Worm (Caenorhabditis elegans) whole organism, late embryonic: Measurements from ENCODE around the gene ess-2.
A peak's percentile ranks its signal among the peaks of the same experiment; 100 is the strongest.

Experiments used
- C08G9.2 ChIP-seq: sonication (generic microtip); optimal IDR thresholded peaks from 2 replicates; lab custom pipeline; 2016; ENCODE audit warnings: mild to moderate bottlenecking, missing genetic modification characterization, moderate library complexity, missing compliant biosample characterization
- C38D4.7 ChIP-seq: fragments of 200-800 bp; sonication (Bioruptor generic); optimal IDR thresholded peaks from 2 replicates; lab custom pipeline; 2018; ENCODE audit warnings: mild to moderate bottlenecking, missing genetic modification characterization, moderate library complexity, missing compliant biosample characterization
- K02D7.2 ChIP-seq: sonication (generic microtip); optimal IDR thresholded peaks from 2 replicates; lab custom pipeline; 2017; ENCODE audit warnings: mild to moderate bottlenecking, missing genetic modification characterization, missing compliant biosample characterization
- ahr-1 ChIP-seq: sonication (generic microtip); optimal IDR thresholded peaks from 2 replicates; lab custom pipeline; 2016; ENCODE audit warnings: missing genetic modification characterization, missing compliant biosample characterization
- ceh-18 ChIP-seq: sonication (generic microtip); optimal IDR thresholded peaks from 2 replicates; lab custom pipeline; 2016; ENCODE audit warnings: missing genetic modification characterization, missing compliant biosample characterization
- ceh-22 ChIP-seq: sonication (generic microtip); optimal IDR thresholded peaks from 2 replicates; lab custom pipeline; 2017; ENCODE audit warnings: missing biosample characterization, missing genetic modification characterization
- ceh-30 ChIP-seq: fragments of 150-350 bp; optimal IDR thresholded peaks from 2 replicates; lab custom pipeline; 2014; ENCODE audit warnings: missing biosample characterization, missing genetic modification characterization
- ceh-45 ChIP-seq: fragments of 200-800 bp; sonication (Bioruptor generic); IDR thresholded peaks from 2 replicates; pipeline ENCODE4 v1.3.6; 2022; ENCODE audit warnings: missing genetic modification reagents, missing genetic modification characterization, missing compliant biosample characterization
- ceh-48 ChIP-seq: sonication (generic microtip); optimal IDR thresholded peaks from 2 replicates; lab custom pipeline; 2016; ENCODE audit warnings: missing genetic modification characterization, inconsistent platforms, missing compliant biosample characterization
- elt-2 ChIP-seq: sonication (generic microtip); optimal IDR thresholded peaks from 2 replicates; lab custom pipeline; 2016; ENCODE audit warnings: missing genetic modification reagents, missing genetic modification characterization, missing compliant biosample characterization
- ets-4 ChIP-seq: sonication (generic microtip); optimal IDR thresholded peaks from 2 replicates; lab custom pipeline; 2016; ENCODE audit warnings: missing genetic modification characterization, missing compliant biosample characterization
- fkh-10 ChIP-seq: fragments of 150-350 bp; optimal IDR thresholded peaks from 2 replicates; lab custom pipeline; 2014; ENCODE audit warnings: missing biosample characterization, missing genetic modification reagents, missing genetic modification characterization
- fkh-6 ChIP-seq: sonication (generic microtip); optimal IDR thresholded peaks from 2 replicates; lab custom pipeline; 2016; ENCODE audit warnings: missing genetic modification characterization, missing compliant biosample characterization
- hlh-13 ChIP-seq: fragments of 200-800 bp; sonication (Bioruptor generic); optimal IDR thresholded peaks from 2 replicates; lab custom pipeline; 2018; ENCODE audit warnings: mild to moderate bottlenecking, missing genetic modification characterization, missing compliant biosample characterization
- hlh-15 ChIP-seq: sonication (generic microtip); optimal IDR thresholded peaks from 2 replicates; lab custom pipeline; 2016; ENCODE audit warnings: missing genetic modification characterization, missing compliant biosample characterization
- hlh-30 ChIP-seq: sonication (generic microtip); optimal IDR thresholded peaks from 2 replicates; lab custom pipeline; 2017; ENCODE audit warnings: antibody characterized with exemption, missing genetic modification characterization, missing compliant biosample characterization; ENCODE audit not compliant: insufficient read depth
- hlh-6 ChIP-seq: sonication (generic microtip); optimal IDR thresholded peaks from 2 replicates; lab custom pipeline; 2016; ENCODE audit warnings: missing genotype, missing genetic modification characterization, missing compliant biosample characterization
- hlh-8 ChIP-seq: sonication (generic microtip); optimal IDR thresholded peaks from 2 replicates; lab custom pipeline; 2016; ENCODE audit warnings: missing genotype, missing genetic modification characterization, missing compliant biosample characterization
- lin-11 ChIP-seq: fragments of 200-800 bp; sonication (Bioruptor generic); optimal IDR thresholded peaks from 2 replicates; lab custom pipeline; 2018; ENCODE audit warnings: mild to moderate bottlenecking, missing genetic modification characterization, missing compliant biosample characterization
- madf-2 ChIP-seq: sonication (generic microtip); optimal IDR thresholded peaks from 2 replicates; lab custom pipeline; 2017; ENCODE audit warnings: missing genetic modification characterization, missing compliant biosample characterization
- mec-3 ChIP-seq: sonication (generic microtip); optimal IDR thresholded peaks from 2 replicates; lab custom pipeline; 2016; ENCODE audit warnings: borderline replicate concordance, missing genetic modification characterization, missing compliant biosample characterization
- nfya-1 ChIP-seq: sonication (generic microtip); optimal IDR thresholded peaks from 2 replicates; lab custom pipeline; 2017; ENCODE audit warnings: missing genetic modification characterization, mild to moderate bottlenecking, missing compliant biosample characterization, antibody characterized with exemption, moderate library complexity
- nhr-11 ChIP-seq: fragments of 150-350 bp; optimal IDR thresholded peaks from 2 replicates; lab custom pipeline; 2014; ENCODE audit warnings: missing biosample characterization, missing genetic modification characterization
- odd-2 ChIP-seq: sonication (generic microtip); optimal IDR thresholded peaks from 2 replicates; lab custom pipeline; 2017; ENCODE audit warnings: antibody characterized with exemption, mild to moderate bottlenecking, missing genetic modification characterization, missing compliant biosample characterization
- pat-9 ChIP-seq: fragments of 200-800 bp; sonication (Bioruptor generic); optimal IDR thresholded peaks from 2 replicates; lab custom pipeline; 2018; ENCODE audit warnings: mild to moderate bottlenecking, missing genetic modification characterization, moderate library complexity, missing compliant biosample characterization
- pax-1 ChIP-seq: fragments of 150-350 bp; optimal IDR thresholded peaks from 2 replicates; lab custom pipeline; 2014; ENCODE audit warnings: missing biosample characterization, missing genetic modification characterization
- pha-2 ChIP-seq: sonication (generic microtip); optimal IDR thresholded peaks from 2 replicates; lab custom pipeline; 2017; ENCODE audit warnings: mild to moderate bottlenecking, missing genetic modification characterization, missing compliant biosample characterization
- pha-4 ChIP-seq: fragments of 150-350 bp; optimal IDR thresholded peaks from 2 replicates; lab custom pipeline; 2018; ENCODE audit warnings: missing biosample characterization, missing genetic modification reagents, missing genetic modification characterization
- pros-1 ChIP-seq: fragments of 150-350 bp; optimal IDR thresholded peaks from 2 replicates; lab custom pipeline; 2014; ENCODE audit warnings: missing biosample characterization, missing genetic modification reagents, missing genetic modification characterization
- rnt-1 ChIP-seq: sonication (generic microtip); optimal IDR thresholded peaks from 2 replicates; lab custom pipeline; 2016; ENCODE audit warnings: missing genetic modification characterization, missing compliant biosample characterization
- sdc-2 ChIP-seq: sonication (generic microtip); optimal IDR thresholded peaks from 2 replicates; lab custom pipeline; 2016; ENCODE audit warnings: missing genotype, missing genetic modification characterization, missing compliant biosample characterization
- sox-2 ChIP-seq: fragments of 200-800 bp; sonication (Bioruptor generic); IDR thresholded peaks from 2 replicates; pipeline ENCODE4 v1.3.6; 2022; ENCODE audit warnings: missing genetic modification reagents, missing genetic modification characterization, missing compliant biosample characterization
- syd-9 ChIP-seq: sonication (generic microtip); optimal IDR thresholded peaks from 2 replicates; lab custom pipeline; 2016; ENCODE audit warnings: mild to moderate bottlenecking, missing genetic modification characterization, moderate library complexity, missing compliant biosample characterization
- tbx-7 ChIP-seq: sonication (generic microtip); optimal IDR thresholded peaks from 2 replicates; lab custom pipeline; 2016; ENCODE audit warnings: missing genotype, missing genetic modification characterization, missing compliant biosample characterization
- ttx-3 ChIP-seq: sonication (generic microtip); optimal IDR thresholded peaks from 2 replicates; lab custom pipeline; 2016; ENCODE audit warnings: missing genetic modification reagents, missing genetic modification characterization, missing compliant biosample characterization

Gene ess-2

ce11 chrIII:8446534-8446933 lies 43.6 kb downstream of the ess-2 start, which contains the start of gene hsp-110:
Gene hsp-110, minus strand, starts transcription at chrIII:8446909.
- no peak for TF ChIP-seq C08G9.2 (tag; lab: Kevin White, UChicago)
- TF ChIP-seq elt-2: no peak
- no peak for TF ChIP-seq fkh-6 (tag; lab: Kevin White, UChicago)
- no peak for TF ChIP-seq nhr-11 (tag; lab: Kevin White, UChicago)
- no peak for TF ChIP-seq pat-9
- no peak for TF ChIP-seq nfya-1 (tag; lab: Kevin White, UChicago)
- TF ChIP-seq ets-4 (tag; lab: Kevin White, UChicago): no peak
- TF ChIP-seq pha-4 (tag; lab: Kevin White, UChicago): no peak
- no peak for TF ChIP-seq ceh-45 (GFP tag; lab: Robert Waterston, UW)
- TF ChIP-seq lin-11 (tag; lab: Kevin White, UChicago): no peak
- TF ChIP-seq, all 69 proteins: peak for 0

- TF ChIP-seq nfya-1 (tag; lab: Kevin White, UChicago) (no peak), syd-9 (no peak), pros-1 (no peak), pax-1 (tag; lab: Kevin White, UChicago) (no peak), ceh-48 (tag; lab: Kevin White, UChicago) (no peak), ceh-18 (tag; lab: Kevin White, UChicago) (no peak), sdc-2 (tag; lab: Kevin White, UChicago) (no peak), hlh-30 (tag; lab: Kevin White, UChicago) (no peak), tbx-7 (tag; lab: Kevin White, UChicago) (no peak), C38D4.7 (GFP tag; lab: Kevin White, UChicago) (no peak), ahr-1 (tag; lab: Kevin White, UChicago) (no peak), odd-2 (tag; lab: Kevin White, UChicago) (no peak), ttx-3 (tag; lab: Kevin White, UChicago) (no peak), hlh-15 (tag; lab: Kevin White, UChicago) (no peak), hlh-13 (GFP tag; lab: Kevin White, UChicago) (no peak), lin-11 (tag; lab: Kevin White, UChicago) (no peak), rnt-1 (tag; lab: Kevin White, UChicago) (no peak), C08G9.2 (tag; lab: Kevin White, UChicago) (no peak)
These were observed 44.1 kb downstream of the ess-2 start for ce11 chrIII:8446061-8446460.

- TF ChIP-seq ceh-18 (tag; lab: Kevin White, UChicago) (no peak), fkh-10 (GFP tag; lab: Kevin White, UChicago) (no peak), tbx-7 (tag; lab: Kevin White, UChicago) (no peak), ceh-22 (tag; lab: Kevin White, UChicago) (no peak), madf-2 (no peak), pha-2 (no peak), pha-4 (tag; lab: Kevin White, UChicago) (no peak)
- TF ChIP-seq, all 69 proteins: peak for 0
These were observed 45.6 kb downstream of the ess-2 start for ce11 chrIII:8444433-8445090.

- no peak for TF ChIP-seq ahr-1 (tag; lab: Kevin White, UChicago)
- no peak for TF ChIP-seq K02D7.2 (tag; lab: Kevin White, UChicago)
- no peak for TF ChIP-seq pax-1 (tag; lab: Kevin White, UChicago)
- TF ChIP-seq ceh-30 (tag; lab: Kevin White, UChicago): peak; percentile 82
- no peak for TF ChIP-seq hlh-6 (tag; lab: Kevin White, UChicago)
- TF ChIP-seq hlh-8 (tag; lab: Kevin White, UChicago): no peak
- no peak for TF ChIP-seq sox-2
- TF ChIP-seq mec-3 (tag; lab: Kevin White, UChicago): no peak
- TF ChIP-seq nfya-1 (tag; lab: Kevin White, UChicago): peak; percentile 22
- no peak for TF ChIP-seq odd-2 (tag; lab: Kevin White, UChicago)
- TF ChIP-seq, all 69 proteins: peak for 2
These were observed 46.5 kb downstream of the ess-2 start, which contains the start of gene ufbp-1 for ce11 chrIII:8443557-8444131. Gene ufbp-1, minus strand, starts transcription at chrIII:8443607.
